Fruit fly (Drosophila melanogaster): ENCODE measurements around the gene CG6168.

CG6168 gene

DNA sequence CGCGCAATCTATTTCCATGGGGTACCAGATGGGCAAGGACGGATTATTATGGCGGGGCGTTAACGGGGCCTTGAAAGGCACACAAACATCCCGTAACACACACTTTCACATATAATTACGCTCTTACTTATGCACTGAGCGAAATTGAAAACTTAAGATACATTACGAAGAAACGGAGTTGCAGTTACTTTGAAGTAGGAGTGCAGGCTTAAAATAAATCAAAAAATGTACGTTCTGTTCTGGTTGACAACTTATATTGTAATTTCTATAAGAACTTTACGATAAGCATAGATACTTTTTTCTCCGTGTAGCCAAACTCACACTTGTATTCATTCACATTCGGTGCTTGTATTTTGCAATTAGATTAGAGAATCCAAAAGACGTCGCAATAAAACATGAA lies 31.5 kb upstream of the CG6168 start:
- TF ChIP-seq CG8478 (optimal IDR thresholded peaks at IDR 0.05) (no peak), CTCF (optimal IDR thresholded peaks at IDR 0.05) (no peak)

DNA sequence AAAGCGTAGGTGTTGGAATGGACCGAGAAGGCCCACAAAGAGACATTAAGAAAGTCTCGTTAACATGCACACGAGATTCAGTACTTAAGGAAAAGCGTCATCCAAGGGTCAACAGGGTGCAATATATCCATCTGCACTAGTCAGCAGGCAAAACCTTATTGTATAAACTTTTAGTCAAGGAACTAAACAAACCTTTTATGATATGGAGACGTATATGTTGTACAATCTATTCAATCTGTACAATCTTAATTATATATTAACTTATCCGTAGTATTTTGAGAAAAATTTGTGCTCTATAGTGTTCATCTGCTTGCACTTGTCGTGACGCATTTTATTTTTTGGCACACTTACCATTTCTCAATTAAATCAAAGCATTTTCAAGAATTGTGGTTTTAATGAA lies 30.2 kb upstream of the CG6168 start:
- TF ChIP-seq CTCF (optimal IDR thresholded peaks at IDR 0.05) (no peak), CG8478 (optimal IDR thresholded peaks at IDR 0.05) (no peak)

DNA sequence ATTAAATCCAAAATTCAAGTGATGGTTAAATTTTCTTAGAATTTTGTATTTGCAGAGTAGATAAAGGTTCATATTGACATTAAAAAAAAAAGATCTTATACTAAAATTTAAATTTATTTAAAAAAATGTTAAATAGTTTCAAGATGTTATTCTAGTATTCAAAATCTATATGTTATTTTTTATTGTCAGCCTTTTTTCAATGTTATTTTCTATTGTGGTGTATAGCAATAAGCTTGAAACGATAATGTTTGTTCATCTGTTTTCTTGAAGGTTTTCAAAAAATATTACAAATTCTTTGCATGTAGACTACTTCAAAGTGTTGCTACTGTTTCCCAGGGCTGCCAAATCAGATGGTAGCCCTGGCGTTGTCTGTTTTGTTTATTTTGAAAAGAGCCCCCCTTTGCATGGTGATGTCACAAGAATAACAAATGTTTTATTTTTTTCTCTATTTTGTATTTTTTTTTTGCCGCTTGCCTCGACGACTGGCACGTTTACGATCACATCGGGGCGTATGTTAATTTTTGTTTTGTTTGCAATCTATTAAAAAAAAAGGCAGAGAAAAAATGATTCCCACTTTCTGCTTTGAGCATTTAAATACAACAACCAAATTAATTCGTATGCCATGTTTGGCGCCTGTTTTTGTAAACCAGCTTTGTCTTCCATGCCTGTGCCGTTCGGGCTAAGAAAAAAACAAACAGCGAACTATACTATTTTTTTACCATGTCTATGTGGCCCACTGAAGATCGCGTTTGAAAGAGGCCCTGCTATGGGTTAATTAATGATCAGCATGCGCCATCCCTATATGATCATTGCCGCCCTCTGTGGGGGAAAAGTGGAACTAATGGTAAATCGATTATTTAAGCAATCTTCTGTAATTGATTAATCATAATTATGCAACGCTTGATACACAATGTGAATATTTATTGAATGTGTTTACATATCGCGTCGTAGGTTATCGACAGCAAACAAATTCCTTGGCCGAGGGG lies 29.5 kb upstream of the CG6168 start:
- TF ChIP-seq CTCF (optimal IDR thresholded peaks at IDR 0.05) (peak; percentile 81), CG8478 (optimal IDR thresholded peaks at IDR 0.05) (no peak)

DNA sequence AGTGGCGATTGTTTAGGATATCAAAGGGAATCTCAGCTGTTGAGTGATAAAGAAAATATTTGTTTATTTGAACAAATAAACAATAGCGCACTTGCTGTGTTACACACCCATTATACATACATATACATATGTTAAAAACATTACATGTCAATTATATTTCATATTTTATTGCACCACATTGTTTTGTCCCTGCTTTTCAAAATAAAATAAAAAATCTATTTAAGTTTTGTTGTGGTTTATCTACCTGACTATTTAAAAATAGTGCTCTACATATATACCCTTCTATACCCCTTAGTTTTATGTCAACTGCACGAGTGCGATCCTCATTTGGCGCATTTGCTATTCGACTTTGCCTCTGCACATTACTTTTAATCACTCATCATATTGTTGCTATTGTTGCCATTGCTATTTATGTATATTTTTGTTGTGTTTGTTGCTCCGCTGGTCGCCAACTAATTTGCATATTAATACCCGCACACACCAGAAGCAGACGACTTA lies 28.4 kb upstream of the CG6168 start:
- no peak for TF ChIP-seq CG8478 (optimal IDR thresholded peaks at IDR 0.05)
- no peak for TF ChIP-seq CTCF (optimal IDR thresholded peaks at IDR 0.05)

DNA sequence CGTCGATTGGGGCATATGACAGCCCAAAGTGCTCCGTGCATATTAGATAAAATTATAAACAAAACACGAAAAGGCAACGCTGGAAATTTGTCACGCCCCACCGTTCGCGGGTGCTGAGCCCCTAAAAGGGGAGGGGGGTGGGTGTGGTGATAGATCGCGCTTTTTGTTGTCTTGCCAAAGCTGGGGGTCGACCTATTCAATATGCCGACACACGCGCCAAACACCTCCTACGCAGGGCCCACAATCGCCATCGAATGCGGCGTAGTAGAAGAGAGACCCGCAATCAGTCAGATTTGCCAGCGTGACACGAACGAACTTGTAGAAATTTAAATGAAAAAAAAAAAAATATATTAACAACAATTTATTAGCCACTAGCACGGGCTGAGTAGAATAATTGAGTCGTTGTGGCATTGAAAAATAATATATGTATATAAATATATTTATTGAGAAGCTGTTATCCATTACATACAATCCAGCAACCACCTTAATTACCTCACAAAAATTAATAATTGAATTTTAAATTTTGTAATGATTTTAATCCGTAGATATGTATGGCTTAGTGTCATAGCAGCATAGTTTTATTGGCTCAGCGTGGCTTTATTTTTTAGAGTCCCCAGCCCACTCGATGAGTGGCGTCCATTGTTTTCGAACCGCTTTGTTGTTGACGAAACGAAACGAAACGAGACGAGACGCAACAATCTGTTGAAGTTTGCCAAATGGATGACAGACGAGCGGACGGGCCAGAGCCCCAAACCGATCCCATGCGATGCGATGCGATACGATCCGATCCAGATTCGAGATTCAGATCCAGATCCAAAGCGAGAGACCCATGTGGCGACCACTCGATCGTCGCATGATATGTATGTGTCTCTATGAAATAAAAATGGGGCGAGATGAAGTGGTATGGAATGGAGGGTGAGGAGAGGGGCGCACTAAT lies 27.7 kb upstream of the CG6168 start:
- no peak for TF ChIP-seq CTCF (optimal IDR thresholded peaks at IDR 0.05)
- TF ChIP-seq CG8478 (optimal IDR thresholded peaks at IDR 0.05): no peak

DNA sequence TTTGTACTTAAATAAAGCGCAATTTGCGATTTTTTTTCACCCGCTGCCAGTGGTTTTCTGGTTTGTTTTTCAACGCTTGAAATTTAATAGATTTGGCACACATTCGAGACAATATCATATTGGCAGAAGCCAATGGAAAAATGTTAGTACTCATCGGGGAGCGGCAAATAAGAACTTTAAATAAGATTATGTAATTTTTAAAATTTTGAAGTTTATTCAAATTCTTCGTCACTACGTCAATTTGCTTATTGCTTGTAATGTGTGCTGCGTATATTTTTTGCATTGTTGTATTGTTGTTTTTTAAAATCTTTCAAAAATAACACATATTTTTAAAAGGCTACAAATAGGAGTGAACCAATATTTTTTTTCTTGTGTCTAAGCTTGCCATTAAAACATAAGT lies 25.5 kb upstream of the CG6168 start:
- TF ChIP-seq CTCF (optimal IDR thresholded peaks at IDR 0.05): no peak
- no peak for TF ChIP-seq CG8478 (optimal IDR thresholded peaks at IDR 0.05)

DNA sequence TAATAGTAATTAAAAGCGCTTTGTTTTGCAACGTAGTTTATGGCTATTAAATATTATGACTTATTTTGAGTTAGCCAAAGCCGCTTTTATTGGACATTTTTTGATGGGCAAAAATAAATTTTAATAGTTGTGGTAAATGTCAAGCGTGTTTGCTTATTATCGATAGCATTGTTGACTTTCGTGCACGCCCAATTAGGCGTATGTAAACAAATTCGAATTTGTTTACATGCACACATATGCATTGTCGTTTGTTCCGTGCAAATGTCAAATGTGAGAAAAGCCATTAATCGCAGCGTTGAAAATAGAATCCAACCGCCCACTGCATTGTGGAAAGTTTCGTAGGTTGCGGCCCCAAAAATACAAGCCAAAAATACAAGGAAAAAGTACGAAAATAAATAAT lies 24.0 kb upstream of the CG6168 start:
- TF ChIP-seq CTCF (optimal IDR thresholded peaks at IDR 0.05) (no peak), CG8478 (optimal IDR thresholded peaks at IDR 0.05) (no peak)

DNA sequence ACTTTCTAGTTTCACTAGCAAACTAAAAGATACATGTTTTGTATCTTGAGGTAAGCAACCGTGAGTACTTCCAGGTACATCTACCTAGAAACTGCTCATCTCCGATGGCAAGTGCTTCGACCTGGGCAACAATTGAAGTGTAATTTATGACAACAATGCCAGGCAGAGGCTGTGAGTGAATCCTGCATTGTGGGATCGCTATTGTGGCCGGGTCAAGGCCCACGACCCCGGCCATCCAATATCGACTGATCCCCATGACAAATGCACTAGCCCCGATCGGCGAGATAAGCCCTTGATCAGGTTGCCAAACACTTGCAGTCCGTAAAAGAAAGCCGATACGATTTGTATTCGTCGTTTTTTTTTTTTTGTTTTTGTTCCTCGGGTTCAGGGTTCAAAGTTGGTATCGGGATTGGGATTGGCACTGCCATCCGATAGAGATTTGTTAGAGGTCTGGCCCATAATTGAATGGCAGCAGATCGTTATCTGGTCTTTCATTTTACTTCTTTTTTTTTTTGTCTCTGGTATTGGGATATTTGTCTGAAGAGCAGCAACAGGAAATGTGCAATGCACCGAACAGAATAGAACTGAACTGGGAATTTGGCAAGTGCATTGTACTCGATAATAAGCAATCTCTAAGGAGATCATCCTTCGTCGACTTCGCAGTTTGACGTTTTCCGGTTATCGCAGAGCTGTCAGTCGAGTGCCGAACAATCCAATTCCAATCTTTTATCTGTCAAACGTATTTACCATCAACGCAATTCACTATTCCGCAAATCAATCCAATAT lies 23.2 kb upstream of the CG6168 start:
- TF ChIP-seq CTCF (optimal IDR thresholded peaks at IDR 0.05): no peak
- TF ChIP-seq CG8478 (optimal IDR thresholded peaks at IDR 0.05): no peak

DNA sequence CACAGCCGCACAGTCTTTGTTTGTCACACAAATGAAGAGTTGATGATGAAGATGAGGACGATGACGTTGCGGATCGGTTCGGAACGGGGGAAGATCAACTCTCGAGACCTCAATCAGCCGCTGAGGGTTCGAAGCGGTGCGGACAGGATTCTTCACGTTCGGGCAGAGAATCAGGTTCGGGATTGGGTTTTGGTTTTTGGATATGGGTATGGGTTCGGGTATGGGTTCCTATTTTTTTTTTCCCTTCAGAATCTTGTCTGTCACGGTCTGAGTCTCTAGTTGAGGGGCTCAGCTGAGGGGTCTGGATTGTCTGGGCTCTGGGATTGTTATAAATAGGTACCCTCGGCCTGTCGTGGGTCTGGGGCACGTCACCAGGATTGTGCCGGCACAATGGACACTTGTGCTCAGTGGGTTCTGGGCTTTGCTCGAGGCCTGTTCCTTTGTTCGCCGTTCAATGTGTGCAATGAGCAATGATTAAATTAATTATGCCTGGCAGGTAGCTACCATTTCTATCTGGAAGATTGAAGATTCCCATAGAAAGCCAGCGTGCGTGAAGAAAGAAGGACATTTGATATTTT lies 22.2 kb upstream of the CG6168 start:
- TF ChIP-seq CG8478 (optimal IDR thresholded peaks at IDR 0.05) (no peak), CTCF (optimal IDR thresholded peaks at IDR 0.05) (no peak)

DNA sequence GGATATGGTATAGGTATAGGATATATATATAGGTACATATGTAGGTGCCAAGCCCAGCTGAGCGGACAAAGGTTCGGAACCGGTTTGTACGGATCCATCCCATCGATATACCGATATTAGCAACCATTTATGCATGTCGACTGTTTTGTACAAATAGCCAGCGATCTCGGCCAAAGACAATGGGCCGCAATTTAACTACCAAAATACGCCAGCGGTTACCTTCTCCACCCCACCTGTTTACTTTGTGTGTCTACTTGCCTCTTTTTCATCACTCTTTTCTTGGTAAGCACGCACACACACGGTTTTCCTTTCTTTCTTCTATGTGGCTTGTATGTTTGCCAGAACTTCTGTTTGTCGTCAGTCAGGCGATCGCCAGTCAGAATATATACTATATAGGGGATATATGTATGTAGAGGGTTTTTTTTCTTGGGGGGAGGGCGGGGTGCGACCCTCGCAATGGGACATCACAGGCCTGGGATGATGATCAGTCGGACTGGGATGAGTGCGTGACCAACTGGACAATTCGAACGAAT lies 21.1 kb upstream of the CG6168 start:
- no peak for TF ChIP-seq CG8478 (optimal IDR thresholded peaks at IDR 0.05)
- no peak for TF ChIP-seq CTCF (optimal IDR thresholded peaks at IDR 0.05)

DNA sequence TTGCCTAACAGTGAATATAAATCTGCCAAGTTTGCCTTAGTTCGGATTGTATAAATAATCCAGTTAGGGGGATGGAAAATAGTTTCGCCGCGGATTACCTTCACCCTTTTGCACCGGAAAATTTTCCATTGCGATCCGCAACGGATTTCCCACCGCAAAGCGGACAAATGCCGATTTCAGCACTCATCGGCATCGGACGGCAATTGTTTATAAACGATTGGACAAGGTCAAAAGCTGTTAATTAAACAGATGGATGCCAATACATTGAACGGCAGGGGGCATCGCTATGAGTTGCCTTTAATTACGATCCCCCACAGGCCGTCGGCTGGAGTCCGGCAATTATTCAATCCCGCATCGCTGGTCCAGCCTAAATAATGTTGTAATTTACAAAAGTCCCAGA lies 20.4 kb upstream of the CG6168 start:
- TF ChIP-seq CG8478 (optimal IDR thresholded peaks at IDR 0.05) (no peak), CTCF (optimal IDR thresholded peaks at IDR 0.05) (no peak)

DNA sequence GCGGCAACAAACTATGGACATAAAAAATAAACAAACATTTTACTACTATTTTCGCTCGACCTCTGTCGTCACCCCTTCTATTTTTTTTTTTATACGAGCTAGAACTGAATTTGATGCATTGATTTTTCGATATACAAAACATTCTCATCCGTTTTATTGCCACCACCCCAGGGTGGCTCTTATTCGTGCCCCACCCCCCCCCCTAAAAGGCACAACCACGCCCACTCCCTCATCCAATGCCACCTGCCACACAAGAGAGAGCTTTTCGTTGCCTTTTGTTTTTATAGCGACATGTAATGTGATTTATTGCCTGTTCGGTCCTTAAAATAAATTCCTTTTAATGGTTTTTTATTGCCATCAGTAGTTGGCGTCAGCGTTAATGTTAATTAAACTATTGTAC lies 17.8 kb upstream of the CG6168 start:
- TF ChIP-seq CG8478 (optimal IDR thresholded peaks at IDR 0.05) (no peak), CTCF (optimal IDR thresholded peaks at IDR 0.05) (no peak)

DNA sequence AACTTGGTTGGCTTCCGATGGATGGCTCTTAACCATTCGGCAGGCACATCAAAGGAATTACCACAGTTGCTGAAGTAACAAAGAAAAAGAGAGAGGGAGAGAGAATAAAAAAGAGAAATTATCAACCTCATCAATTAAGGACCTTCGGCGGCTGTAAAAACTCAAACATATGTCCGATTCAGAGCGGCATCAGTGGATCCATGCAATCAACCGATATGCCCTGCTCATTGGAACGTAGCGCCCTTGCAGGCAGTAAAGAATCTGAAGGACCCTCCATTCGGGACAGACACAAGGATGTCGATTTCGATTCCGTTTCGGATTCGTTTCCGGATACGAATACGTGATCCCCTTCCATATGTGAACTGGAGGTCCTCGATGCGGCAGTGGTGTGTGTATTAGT lies 16.2 kb upstream of the CG6168 start:
- no peak for TF ChIP-seq CG8478 (optimal IDR thresholded peaks at IDR 0.05)
- no peak for TF ChIP-seq CTCF (optimal IDR thresholded peaks at IDR 0.05)

Data from S2 (cell line).